Fruit fly (Drosophila melanogaster): ENCODE results near the gene Arv1.

Arv1 gene

DNA sequence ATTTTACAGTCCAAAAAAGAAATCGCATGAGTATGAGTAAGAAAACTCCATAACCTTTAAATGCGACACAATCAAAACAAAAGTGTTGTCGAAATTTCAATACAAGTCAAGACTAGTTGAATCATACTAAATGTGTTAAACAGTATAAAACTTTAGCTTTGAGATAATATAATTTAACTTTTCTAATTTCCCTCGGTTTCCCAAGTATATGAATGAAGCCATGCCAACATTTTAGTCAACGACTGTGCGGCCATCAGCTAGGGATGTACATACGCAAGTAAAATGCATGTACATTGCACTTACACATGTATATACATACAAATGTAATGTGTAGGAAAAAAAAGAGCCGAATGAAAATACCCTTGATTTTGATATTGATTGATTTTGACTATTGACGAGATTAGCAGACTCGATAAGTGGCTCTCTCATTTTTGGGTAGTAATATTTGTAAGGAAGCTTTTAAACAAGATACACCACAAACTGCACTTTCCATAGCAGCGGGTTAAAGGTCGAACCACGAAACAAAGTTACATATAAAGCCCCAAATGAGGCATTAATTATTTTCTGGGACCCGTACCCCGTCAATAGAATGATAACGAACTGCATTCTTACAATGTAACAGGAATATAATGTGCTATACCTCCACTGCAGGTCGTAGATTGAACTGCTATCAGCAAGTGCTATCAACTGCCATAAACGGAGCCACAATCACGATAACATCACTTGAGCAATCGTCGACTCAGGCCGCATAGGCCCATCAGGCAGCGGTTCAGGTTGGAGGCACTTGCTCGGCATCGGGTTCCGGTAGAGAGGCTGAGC, 4.9 kb downstream of the Arv1 start (continued):
- TF ChIP-seq topi (GFP tag; optimal IDR thresholded peaks at IDR 0.05) (peak; percentile 35), CG6792 (GFP tag; optimal IDR thresholded peaks at IDR 0.05) (peak; percentile 40), achi (GFP tag; optimal IDR thresholded peaks at IDR 0.05) (no peak), Sox102F (GFP tag; optimal IDR thresholded peaks at IDR 0.05) (no peak), ss (GFP tag; optimal IDR thresholded peaks at IDR 0.05) (no peak), Ets96B (tag; optimal IDR thresholded peaks at IDR 0.05) (peak; percentile 49), CG16779 (tag; optimal IDR thresholded peaks at IDR 0.05) (no peak), CG1621 (tag; optimal IDR thresholded peaks at IDR 0.05) (no peak), Hr38 (GFP tag; optimal IDR thresholded peaks at IDR 0.05) (no peak), Gug (GFP tag; IDR thresholded peaks at IDR 0.05) (no peak; the same call in 1 of the 2 replicates), CG6163 (GFP tag; IDR thresholded peaks at IDR 0.05) (no peak), CG3919 (GFP tag; optimal IDR thresholded peaks at IDR 0.05) (no peak), CG6276 (GFP tag; optimal IDR thresholded peaks at IDR 0.05) (no peak), CG8119 (GFP tag; IDR thresholded peaks at IDR 0.05) (no peak; the same call in 2 of the 3 replicates), CG9139 (GFP tag; optimal IDR thresholded peaks at IDR 0.05) (no peak), CG11902 (GFP tag; optimal IDR thresholded peaks at IDR 0.05) (no peak), CG34406 (GFP tag; optimal IDR thresholded peaks at IDR 0.05) (no peak)

DNA sequence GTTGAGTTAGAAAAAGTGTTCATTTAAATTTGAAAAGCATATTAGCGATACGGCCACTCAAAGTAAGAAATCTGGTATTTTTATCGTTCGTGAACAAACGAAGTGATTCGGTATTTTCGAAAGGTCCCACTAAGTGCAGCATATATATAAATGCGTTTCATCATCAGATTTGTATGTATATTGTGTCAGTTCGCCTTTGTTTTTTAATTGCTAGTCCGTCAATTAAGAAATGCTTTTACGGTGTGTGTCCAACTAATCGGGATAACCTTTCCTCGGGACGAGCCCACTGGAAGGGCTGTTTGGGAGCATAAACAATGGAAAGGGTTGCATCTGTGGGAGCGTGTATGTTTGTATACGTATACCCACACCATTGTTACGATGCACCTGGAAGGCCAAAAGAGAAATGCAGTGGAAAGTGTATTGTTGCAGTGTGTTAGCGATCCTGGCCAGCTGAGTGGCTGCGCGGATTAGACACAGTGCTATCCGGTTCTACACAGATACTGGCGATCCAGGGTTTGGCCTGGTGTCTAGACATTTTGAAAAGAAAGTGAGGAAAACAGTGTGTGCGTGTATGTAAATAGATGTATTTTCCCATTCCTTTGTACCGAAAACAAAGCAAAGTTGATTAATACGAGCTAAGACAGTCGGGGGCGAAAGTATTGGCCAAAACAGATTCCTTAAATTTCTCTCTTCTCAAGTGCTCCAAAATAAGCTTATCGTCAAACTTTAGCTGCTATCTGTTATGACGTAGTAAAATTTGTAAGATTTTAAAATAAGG, 5.9 kb downstream of the Arv1 start, which contains the start of gene CG7611:
CG7611 (plus strand) TSS at position 128 of the 778 bp plus-strand sequence.
- TF ChIP-seq CG6854 (GFP tag; optimal IDR thresholded peaks at IDR 0.05) (peak; percentile 54), Eip78C (GFP tag) (peak; percentile 54), ss (GFP tag; optimal IDR thresholded peaks at IDR 0.05) (peak in 1 of 2 experiments; percentile 39), CG6808 (GFP tag; optimal IDR thresholded peaks at IDR 0.05) (no peak), dsx (GFP tag; optimal IDR thresholded peaks at IDR 0.05; ENCODE audit: poor library complexity, severe bottlenecking) (peak; percentile 50), cyc (GFP tag; optimal IDR thresholded peaks at IDR 0.05) (no peak), svp (GFP tag) (peak; percentile 79), acj6 (GFP tag; optimal IDR thresholded peaks at IDR 0.05) (no peak), CG10669 (GFP tag; optimal IDR thresholded peaks at IDR 0.05) (no peak), Sox14 (GFP tag; optimal IDR thresholded peaks at IDR 0.05) (peak; percentile 59), salr (GFP tag; optimal IDR thresholded peaks at IDR 0.05) (no peak), CG32006 (GFP tag; optimal IDR thresholded peaks at IDR 0.05) (no peak), vri (GFP tag; optimal IDR thresholded peaks at IDR 0.05) (peak; percentile 35), esn (GFP tag; optimal IDR thresholded peaks at IDR 0.05) (no peak)

DNA sequence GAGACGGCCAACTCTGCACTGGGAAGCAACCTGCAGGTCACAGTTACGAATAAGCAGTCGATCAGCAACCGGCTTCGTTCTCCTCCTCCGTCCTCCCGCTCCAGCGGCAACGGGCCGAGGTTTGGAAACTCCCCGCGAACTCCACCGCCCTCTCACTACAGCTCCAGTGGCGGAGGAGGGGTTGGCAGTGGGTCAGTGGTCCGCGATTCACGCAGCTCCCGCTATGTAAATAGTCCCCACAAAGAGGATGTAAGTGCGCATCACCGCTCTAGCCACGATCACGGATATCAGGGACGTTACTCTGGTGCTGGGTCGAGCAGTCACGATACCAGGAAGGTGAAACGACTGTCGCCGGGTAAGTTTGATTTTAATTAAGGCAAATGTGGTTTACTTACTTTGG, 10.8 kb downstream of the Arv1 start:
- TF ChIP-seq CG15336 (GFP tag; IDR thresholded peaks at IDR 0.05): no peak
- TF ChIP-seq lz (GFP tag; optimal IDR thresholded peaks at IDR 0.05): no peak
- TF ChIP-seq ss (GFP tag; optimal IDR thresholded peaks at IDR 0.05): no peak
- TF ChIP-seq dsx (GFP tag; optimal IDR thresholded peaks at IDR 0.05; ENCODE audit: poor library complexity, severe bottlenecking): no peak
- no peak for TF ChIP-seq CG3919 (GFP tag; optimal IDR thresholded peaks at IDR 0.05)
- TF ChIP-seq CG16779 (tag; optimal IDR thresholded peaks at IDR 0.05): no peak
- TF ChIP-seq CG8119 (GFP tag; IDR thresholded peaks at IDR 0.05): no peak

dm6 chr3L:21516716-21517266, 12.3 kb downstream of the Arv1 start:
- no peak for TF ChIP-seq CG8119 (GFP tag; IDR thresholded peaks at IDR 0.05)
- TF ChIP-seq Met (GFP tag; optimal IDR thresholded peaks at IDR 0.05): peak; percentile 46
- TF ChIP-seq Ets96B (tag; optimal IDR thresholded peaks at IDR 0.05): peak; percentile 8
- TF ChIP-seq eg (GFP tag; IDR thresholded peaks at IDR 0.05): no peak
- peak in 1 of 2 experiments; percentile 43 for TF ChIP-seq ss (GFP tag; optimal IDR thresholded peaks at IDR 0.05)
- peak; percentile 54 for TF ChIP-seq Hr39 (GFP tag; optimal IDR thresholded peaks at IDR 0.05)
- peak; percentile 32 for TF ChIP-seq CG3919 (GFP tag; optimal IDR thresholded peaks at IDR 0.05)
- no peak for TF ChIP-seq CG11294 (GFP tag; IDR thresholded peaks at IDR 0.05)
- peak; percentile 50 for TF ChIP-seq CG11762 (GFP tag; optimal IDR thresholded peaks at IDR 0.05; ENCODE audit: insufficient read depth)
- TF ChIP-seq CG7368 (GFP tag; optimal IDR thresholded peaks at IDR 0.05): peak; percentile 36
- TF ChIP-seq CG34406 (GFP tag; optimal IDR thresholded peaks at IDR 0.05): no peak
- peak; percentile 44 for TF ChIP-seq Lpt (GFP tag; optimal IDR thresholded peaks at IDR 0.05)
- no peak for TF ChIP-seq CG15336 (GFP tag; IDR thresholded peaks at IDR 0.05)
- no peak for TF ChIP-seq Gug (GFP tag; IDR thresholded peaks at IDR 0.05)
- peak; percentile 45 for TF ChIP-seq CG8632 (GFP tag; optimal IDR thresholded peaks at IDR 0.05)
- TF ChIP-seq CG11902 (GFP tag; optimal IDR thresholded peaks at IDR 0.05): no peak
- peak; percentile 12 for TF ChIP-seq Ets21C (GFP tag; optimal IDR thresholded peaks at IDR 0.05)
- TF ChIP-seq vri (GFP tag; optimal IDR thresholded peaks at IDR 0.05): no peak
- peak; percentile 6 for TF ChIP-seq fkh (GFP tag; optimal IDR thresholded peaks at IDR 0.05)

Measured in whole organism, prepupa.